Worm (Caenorhabditis elegans) whole organism, mixed stage, embryonic: ENCODE results near the gene bcl-7.

Source experiments
- elt-3 ChIP-seq: fragments of 150-350 bp; optimal IDR thresholded peaks from 2 replicates; lab custom pipeline; 2014; ENCODE audit warnings: missing biosample characterization, missing genetic modification characterization
- lin-13 ChIP-seq: fragments of 150-350 bp; optimal IDR thresholded peaks from 2 replicates; lab custom pipeline; 2014; ENCODE audit warnings: missing biosample characterization, missing genetic modification characterization
- mab-5 ChIP-seq: fragments of 150-350 bp; optimal IDR thresholded peaks from 2 replicates; lab custom pipeline; 2014; ENCODE audit warnings: missing biosample characterization, missing genetic modification characterization
- sem-2 ChIP-seq: fragments of 200-800 bp; sonication (Bioruptor generic); optimal IDR thresholded peaks from 2 replicates; lab custom pipeline; 2018; ENCODE audit warnings: mild to moderate bottlenecking, missing genetic modification characterization, missing compliant biosample characterization
- unc-62 ChIP-seq: fragments of 150-350 bp; optimal IDR thresholded peaks from 2 replicates; lab custom pipeline; 2014; ENCODE audit warnings: missing biosample characterization, missing genetic modification reagents, missing genetic modification characterization

ce11 chrIII:5882284-5882683, 43.6 kb upstream of the bcl-7 start:
- TF ChIP-seq unc-62 (no peak), lin-13 (no peak), sem-2 (GFP tag; lab: Kevin White, UChicago) (no peak), elt-3 (tag; lab: Kevin White, UChicago) (no peak), mab-5 (no peak)
